In genomic region chrIV:14414200-14414599, ce11 we compare ENCODE assay signal across 6 worm cellular contexts.
TF ChIP-seq lines count a peak whose summit lies in the region.

No protein-coding gene starts in this region.

TF ChIP-seq in whole organism, L1 larva, 84 proteins besides CTCF, POLR2A, EP300 and RAD21 (continues in another document):
- TF ChIP-seq hpl-2 (GFP tag; optimal IDR thresholded peaks at IDR 0.05; lab: Kevin White, UChicago) (no peak), aha-1 (tag; optimal IDR thresholded peaks at IDR 0.05; lab: Kevin White, UChicago) (no peak), nhr-77 (tag; optimal IDR thresholded peaks at IDR 0.05; lab: Kevin White, UChicago) (no peak), nhr-84 (tag; optimal IDR thresholded peaks at IDR 0.05; lab: Kevin White, UChicago) (no peak), sptf-1 (tag; optimal IDR thresholded peaks at IDR 0.05; lab: Kevin White, UChicago) (no peak), mep-1 (tag; optimal IDR thresholded peaks at IDR 0.05; lab: Kevin White, UChicago) (no peak), ets-5 (GFP tag; IDR thresholded peaks at IDR 0.05; lab: Robert Waterston, UW) (no peak), egl-13 (tag; optimal IDR thresholded peaks at IDR 0.05; lab: Kevin White, UChicago) (no peak), sox-4 (tag; optimal IDR thresholded peaks at IDR 0.05; lab: Kevin White, UChicago) (no peak), mef-2 (tag; optimal IDR thresholded peaks at IDR 0.05; lab: Kevin White, UChicago) (no peak), alr-1 (tag; optimal IDR thresholded peaks at IDR 0.05; lab: Kevin White, UChicago; ENCODE audit: borderline replicate concordance) (no peak), unc-62 (GFP tag; optimal IDR thresholded peaks at IDR 0.05; lab: Kevin White, UChicago) (no peak), unc-98 (GFP tag; IDR thresholded peaks at IDR 0.05; lab: Robert Waterston, UW) (no peak), pax-3 (tag; optimal IDR thresholded peaks at IDR 0.05; lab: Kevin White, UChicago) (no peak), pag-3 (tag; optimal IDR thresholded peaks at IDR 0.05; lab: Kevin White, UChicago; ENCODE audit: borderline replicate concordance, insufficient read depth) (no peak), nhr-71 (tag; optimal IDR thresholded peaks at IDR 0.05; lab: Kevin White, UChicago) (peak; percentile 29)

TF ChIP-seq in whole organism, L2 larva, 48 proteins besides CTCF, POLR2A, EP300 and RAD21 (continues in another document):
- no peak for TF ChIP-seq unc-55 (GFP tag; optimal IDR thresholded peaks at IDR 0.05; lab: Kevin White, UChicago)
- no peak for TF ChIP-seq elt-1 (tag; optimal IDR thresholded peaks at IDR 0.05; lab: Kevin White, UChicago)
- no peak for TF ChIP-seq R02D3.7 (tag; optimal IDR thresholded peaks at IDR 0.05; lab: Kevin White, UChicago)
- no peak for TF ChIP-seq dmd-4 (tag; optimal IDR thresholded peaks at IDR 0.05; lab: Kevin White, UChicago)
- peak; percentile 55 for TF ChIP-seq crh-2 (tag; optimal IDR thresholded peaks at IDR 0.05; lab: Kevin White, UChicago)
- peak; percentile 23 for TF ChIP-seq egl-27 (tag; optimal IDR thresholded peaks at IDR 0.05; lab: Kevin White, UChicago)
- TF ChIP-seq nhr-77 (tag; optimal IDR thresholded peaks at IDR 0.05; lab: Kevin White, UChicago): no peak
- TF ChIP-seq mdl-1 (tag; optimal IDR thresholded peaks at IDR 0.05; lab: Kevin White, UChicago): peak in 1 of 2 experiments; percentile 69
- TF ChIP-seq nhr-12 (tag; optimal IDR thresholded peaks at IDR 0.05; lab: Kevin White, UChicago): no peak
- TF ChIP-seq elt-3 (tag; optimal IDR thresholded peaks at IDR 0.05; lab: Kevin White, UChicago): no peak
- no peak for TF ChIP-seq lsy-2 (tag; optimal IDR thresholded peaks at IDR 0.05; lab: Kevin White, UChicago)
- peak; percentile 98 for TF ChIP-seq fos-1 (tag; optimal IDR thresholded peaks at IDR 0.05; lab: Kevin White, UChicago)
- TF ChIP-seq ama-1 (optimal IDR thresholded peaks at IDR 0.05; lab: Kevin White, UChicago): no peak
- TF ChIP-seq F13H6.1 (tag; optimal IDR thresholded peaks at IDR 0.05; lab: Kevin White, UChicago): no peak
- no peak for TF ChIP-seq aly-2 (tag; optimal IDR thresholded peaks at IDR 0.05; lab: Kevin White, UChicago)
- TF ChIP-seq unc-62 (GFP tag; optimal IDR thresholded peaks at IDR 0.05; lab: Kevin White, UChicago): no peak

TF ChIP-seq in whole organism, L3 larva, 47 proteins besides CTCF, POLR2A, EP300 and RAD21 (continues in another document):
- TF ChIP-seq unc-39 (tag; optimal IDR thresholded peaks at IDR 0.05; lab: Kevin White, UChicago) (no peak), ceh-28 (tag; optimal IDR thresholded peaks at IDR 0.05; lab: Kevin White, UChicago) (no peak), R02D3.7 (tag; optimal IDR thresholded peaks at IDR 0.05; lab: Kevin White, UChicago) (no peak), lsy-12 (tag; optimal IDR thresholded peaks at IDR 0.05; lab: Kevin White, UChicago) (no peak), egl-5 (tag; optimal IDR thresholded peaks at IDR 0.05; lab: Kevin White, UChicago) (no peak), elt-1 (tag; optimal IDR thresholded peaks at IDR 0.05; lab: Kevin White, UChicago) (no peak), ceh-9 (tag; optimal IDR thresholded peaks at IDR 0.05; lab: Kevin White, UChicago) (no peak), mdl-1 (tag; optimal IDR thresholded peaks at IDR 0.05; lab: Kevin White, UChicago) (peak; percentile 28), jun-1 (tag; optimal IDR thresholded peaks at IDR 0.05; lab: Kevin White, UChicago) (peak; percentile 84), egl-27 (tag; optimal IDR thresholded peaks at IDR 0.05; lab: Kevin White, UChicago) (no peak), eor-1 (tag; optimal IDR thresholded peaks at IDR 0.05; lab: Kevin White, UChicago) (no peak), nhr-12 (tag; optimal IDR thresholded peaks at IDR 0.05; lab: Kevin White, UChicago) (no peak), pha-4 (tag; optimal IDR thresholded peaks at IDR 0.05; lab: Kevin White, UChicago) (peak; percentile 66), ceh-16 (tag; optimal IDR thresholded peaks at IDR 0.05; lab: Kevin White, UChicago) (no peak), elt-3 (tag; optimal IDR thresholded peaks at IDR 0.05; lab: Kevin White, UChicago) (peak in 2 of 3 experiments; percentile 60 to 63), nhr-77 (tag; optimal IDR thresholded peaks at IDR 0.05; lab: Kevin White, UChicago) (no peak), fkh-10 (GFP tag; optimal IDR thresholded peaks at IDR 0.05; lab: Kevin White, UChicago) (no peak)

TF ChIP-seq in whole organism, L4 larva, 104 proteins besides CTCF, POLR2A, EP300 and RAD21 (continues in another document):
- TF ChIP-seq egl-43 (GFP tag; IDR thresholded peaks at IDR 0.05; lab: Robert Waterston, UW) (no peak), ztf-7 (tag; optimal IDR thresholded peaks at IDR 0.05; lab: Kevin White, UChicago) (peak; percentile 69), spr-3 (GFP tag; optimal IDR thresholded peaks at IDR 0.05; lab: Kevin White, UChicago) (no peak), T20F7.1 (GFP tag; optimal IDR thresholded peaks at IDR 0.05; lab: Kevin White, UChicago) (peak; percentile 24), daf-16 (GFP tag; optimal IDR thresholded peaks at IDR 0.05; lab: Kevin White, UChicago) (peak in 1 of 2 experiments; percentile 46), daf-16 (tag; optimal IDR thresholded peaks at IDR 0.05; lab: Kevin White, UChicago) (peak; percentile 93), nhr-6 (tag; optimal IDR thresholded peaks at IDR 0.05; lab: Kevin White, UChicago) (peak; percentile 2), ZK546.5 (tag; optimal IDR thresholded peaks at IDR 0.05; lab: Kevin White, UChicago) (no peak), set-16 (GFP tag; IDR thresholded peaks at IDR 0.05; lab: Robert Waterston, UW) (no peak), nhr-77 (tag; optimal IDR thresholded peaks at IDR 0.05; lab: Kevin White, UChicago) (peak; percentile 68), tra-1 (GFP tag; IDR thresholded peaks at IDR 0.05; lab: Robert Waterston, UW) (peak; percentile 89), Y5F2A.4 (GFP tag; optimal IDR thresholded peaks at IDR 0.05; lab: Kevin White, UChicago) (no peak), nhr-102 (tag; optimal IDR thresholded peaks at IDR 0.05; lab: Kevin White, UChicago) (peak; percentile 70), nhr-48 (tag; optimal IDR thresholded peaks at IDR 0.05; lab: Kevin White, UChicago) (peak; percentile 65), fos-1 (tag; optimal IDR thresholded peaks at IDR 0.05; lab: Kevin White, UChicago) (peak; percentile 7), ZK337.2 (GFP tag; IDR thresholded peaks at IDR 0.05; lab: Robert Waterston, UW) (no peak), arid-1 (GFP tag; conservative IDR thresholded peaks at IDR 0.05; lab: Robert Waterston, UW) (no peak)

TF ChIP-seq in whole organism, late embryonic, 69 proteins besides CTCF, POLR2A, EP300 and RAD21:
- TF ChIP-seq elt-2 (tag; optimal IDR thresholded peaks at IDR 0.05; lab: Kevin White, UChicago): peak; percentile 98
- TF ChIP-seq unc-42 (tag; optimal IDR thresholded peaks at IDR 0.05; lab: Kevin White, UChicago): no peak
- peak; percentile 25 for TF ChIP-seq pqm-1 (tag; optimal IDR thresholded peaks at IDR 0.05; lab: Kevin White, UChicago)

TF ChIP-seq in whole organism, young adult, 124 proteins besides CTCF, POLR2A, EP300 and RAD21 (continues in another document):
- no peak for TF ChIP-seq D2030.7 (GFP tag; IDR thresholded peaks at IDR 0.05; lab: Robert Waterston, UW)
- TF ChIP-seq him-1 (tag; optimal IDR thresholded peaks at IDR 0.05; lab: Kevin White, UChicago): no peak
- no peak for TF ChIP-seq lin-35 (GFP tag; optimal IDR thresholded peaks at IDR 0.05; lab: Kevin White, UChicago)
- TF ChIP-seq madf-6 (GFP tag; IDR thresholded peaks at IDR 0.05; lab: Robert Waterston, UW): no peak
- no peak for TF ChIP-seq akir-1 (GFP tag; optimal IDR thresholded peaks at IDR 0.05; lab: Kevin White, UChicago)
- TF ChIP-seq sea-2 (GFP tag; IDR thresholded peaks at IDR 0.05; lab: Robert Waterston, UW): no peak
- peak; percentile 2 for TF ChIP-seq tlf-1 (GFP tag; optimal IDR thresholded peaks at IDR 0.05; lab: Kevin White, UChicago)
- no peak for TF ChIP-seq rcor-1 (GFP tag; IDR thresholded peaks at IDR 0.05; lab: Robert Waterston, UW)
- no peak for TF ChIP-seq F23B12.7 (tag; optimal IDR thresholded peaks at IDR 0.05; lab: Kevin White, UChicago; ENCODE audit: insufficient read depth)
- TF ChIP-seq Y79H2A.3 (GFP tag; conservative IDR thresholded peaks at IDR 0.05; lab: Robert Waterston, UW): no peak
- no peak for TF ChIP-seq nhr-179 (tag; optimal IDR thresholded peaks at IDR 0.05; lab: Kevin White, UChicago)
- TF ChIP-seq attf-5 (GFP tag; optimal IDR thresholded peaks at IDR 0.05; lab: Kevin White, UChicago): no peak
- no peak for TF ChIP-seq T07F8.4 (tag; optimal IDR thresholded peaks at IDR 0.05; lab: Kevin White, UChicago)
- TF ChIP-seq ekl-4 (GFP tag; IDR thresholded peaks at IDR 0.05; lab: Robert Waterston, UW): no peak
- no peak for TF ChIP-seq egl-18 (GFP tag; IDR thresholded peaks at IDR 0.05; lab: Robert Waterston, UW)
- no peak for TF ChIP-seq ceh-100 (GFP tag; IDR thresholded peaks at IDR 0.05; lab: Robert Waterston, UW)
- TF ChIP-seq mxl-1 (tag; optimal IDR thresholded peaks at IDR 0.05; lab: Kevin White, UChicago): no peak
- TF ChIP-seq let-607 (tag; optimal IDR thresholded peaks at IDR 0.05; lab: Kevin White, UChicago): peak in 1 of 2 experiments; percentile 61
- no peak for TF ChIP-seq rec-8 (tag; optimal IDR thresholded peaks at IDR 0.05; lab: Kevin White, UChicago)
- no peak for TF ChIP-seq nhr-120 (GFP tag; IDR thresholded peaks at IDR 0.05; lab: Robert Waterston, UW)
- peak; percentile 34 for TF ChIP-seq lin-40 (tag; optimal IDR thresholded peaks at IDR 0.05; lab: Kevin White, UChicago)
- TF ChIP-seq F57C9.4 (tag; optimal IDR thresholded peaks at IDR 0.05; lab: Kevin White, UChicago): no peak
- no peak for TF ChIP-seq ceh-79 (tag; optimal IDR thresholded peaks at IDR 0.05; lab: Kevin White, UChicago)
- no peak for TF ChIP-seq chd-7 (tag; optimal IDR thresholded peaks at IDR 0.05; lab: Kevin White, UChicago)
- TF ChIP-seq T26A5.8 (tag; optimal IDR thresholded peaks at IDR 0.05; lab: Kevin White, UChicago): no peak
- no peak for TF ChIP-seq Y67H2A.10 (GFP tag; conservative IDR thresholded peaks at IDR 0.05; lab: Robert Waterston, UW)
- TF ChIP-seq nfya-1 (tag; optimal IDR thresholded peaks at IDR 0.05; lab: Kevin White, UChicago; ENCODE audit: borderline replicate concordance, insufficient read depth): no peak
- TF ChIP-seq gei-17 (GFP tag; optimal IDR thresholded peaks at IDR 0.05; lab: Kevin White, UChicago): no peak
- no peak for TF ChIP-seq K11D2.4 (GFP tag; IDR thresholded peaks at IDR 0.05; lab: Robert Waterston, UW)
- TF ChIP-seq hrde-1 (tag; optimal IDR thresholded peaks at IDR 0.05; lab: Kevin White, UChicago; ENCODE audit: borderline replicate concordance): no peak
- TF ChIP-seq fkh-3 (tag; optimal IDR thresholded peaks at IDR 0.05; lab: Kevin White, UChicago): no peak
- no peak for TF ChIP-seq lsl-1 (GFP tag; optimal IDR thresholded peaks at IDR 0.05; lab: Kevin White, UChicago)
- TF ChIP-seq ZK185.1 (tag; optimal IDR thresholded peaks at IDR 0.05; lab: Kevin White, UChicago; ENCODE audit: poor library complexity, severe bottlenecking): no peak
- TF ChIP-seq mel-28 (tag; optimal IDR thresholded peaks at IDR 0.05; lab: Kevin White, UChicago; ENCODE audit: borderline replicate concordance): no peak
